Worm (Caenorhabditis elegans): ENCODE results near the gene eor-1.

eor-1 gene

DNA sequence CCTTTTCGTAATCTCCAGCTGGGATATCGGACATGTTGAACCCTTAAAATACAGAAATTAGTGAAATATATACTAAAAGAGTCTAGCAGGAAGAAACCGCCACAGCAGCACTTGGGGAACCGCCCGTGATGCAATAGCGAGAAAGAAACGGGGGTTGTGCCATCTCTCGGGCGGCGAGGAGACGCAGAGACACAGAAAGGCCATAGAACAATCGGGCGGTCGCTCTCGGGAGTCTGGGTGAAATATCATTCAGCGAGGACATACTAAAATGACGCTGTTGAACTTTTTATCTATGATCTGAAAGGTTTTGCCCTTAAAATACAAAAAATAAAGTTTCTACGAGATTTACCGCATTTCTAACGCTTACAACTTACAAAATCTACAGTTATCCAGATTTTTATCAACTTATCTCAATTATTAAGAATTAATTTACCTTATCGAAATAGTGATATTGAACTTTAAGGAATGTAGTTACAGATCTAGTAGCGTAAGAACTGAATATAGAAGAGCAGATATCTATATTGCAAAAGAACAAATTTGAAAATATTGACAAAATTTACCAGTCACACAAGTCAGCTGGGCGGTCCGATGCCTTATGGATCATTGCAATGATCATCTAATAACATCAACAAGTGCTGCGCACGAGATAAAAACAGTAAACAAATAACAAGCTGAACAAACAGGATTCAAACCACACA lies 50.4 kb downstream of the eor-1 start, which contains the start of gene cyc-2.1 (continued):
- TF ChIP-seq nhr-76 (tag; optimal IDR thresholded peaks at IDR 0.05) = no peak
- peak; percentile 63; the same call in 1 of the 2 replicates for TF ChIP-seq lin-1 (GFP tag; IDR thresholded peaks at IDR 0.05)
- peak in 1 of 2 experiments; percentile 8 for TF ChIP-seq unc-62 (GFP tag; optimal IDR thresholded peaks at IDR 0.05 in 1 of 2)
- no peak for TF ChIP-seq unc-62 (tag; optimal IDR thresholded peaks at IDR 0.05)
- TF ChIP-seq ceh-32 (tag; optimal IDR thresholded peaks at IDR 0.05; ENCODE audit: poor library complexity) = no peak
- peak; percentile 51; the same call in 1 of the 2 replicates for TF ChIP-seq hmg-1.1 (GFP tag; IDR thresholded peaks at IDR 0.05)
- peak; percentile 54; the same call in 1 of the 2 replicates for TF ChIP-seq madf-9 (GFP tag; conservative IDR thresholded peaks at IDR 0.05)
- peak; percentile 36 for TF ChIP-seq lin-13 (GFP tag; optimal IDR thresholded peaks at IDR 0.05)
- TF ChIP-seq ama-1 (optimal IDR thresholded peaks at IDR 0.05) = peak; percentile 78
- TF ChIP-seq dve-1 (tag; optimal IDR thresholded peaks at IDR 0.05; ENCODE audit: insufficient read depth) = peak; percentile 62
- peak; percentile 85 for TF ChIP-seq F49E8.2 (tag; optimal IDR thresholded peaks at IDR 0.05; ENCODE audit: borderline replicate concordance)
- TF ChIP-seq aha-1 (tag) = peak; percentile 92
- TF ChIP-seq pha-4 (GFP tag; IDR thresholded peaks at IDR 0.05) = peak; percentile 65; the same call in 1 of the 2 replicates
- no peak for TF ChIP-seq pha-4 (tag; optimal IDR thresholded peaks at IDR 0.05)
- peak; percentile 17 for TF ChIP-seq dpl-1 (GFP tag; optimal IDR thresholded peaks at IDR 0.05)
- peak; percentile 57 for TF ChIP-seq nhr-48 (tag; optimal IDR thresholded peaks at IDR 0.05)
- TF ChIP-seq jun-1 (tag; optimal IDR thresholded peaks at IDR 0.05) = peak; percentile 24
- peak; percentile 64 for TF ChIP-seq Y105C5A.15 (GFP tag; IDR thresholded peaks at IDR 0.05)
- TF ChIP-seq nhr-28 (tag; optimal IDR thresholded peaks at IDR 0.05) = peak; percentile 55
- TF ChIP-seq ZK337.2 (GFP tag; IDR thresholded peaks at IDR 0.05) = no peak

- TF ChIP-seq ZK546.5 (tag; optimal IDR thresholded peaks at IDR 0.05) (no peak), mdl-1 (tag; optimal IDR thresholded peaks at IDR 0.05) (no peak), egl-43 (GFP tag; IDR thresholded peaks at IDR 0.05) (no peak), duxl-1 (tag; optimal IDR thresholded peaks at IDR 0.05; ENCODE audit: poor library complexity) (no peak), hlh-30 (tag; optimal IDR thresholded peaks at IDR 0.05; ENCODE audit: insufficient read depth) (no peak), nhr-41 (GFP tag; IDR thresholded peaks at IDR 0.05) (no peak), aly-2 (tag; optimal IDR thresholded peaks at IDR 0.05) (no peak), ctbp-1 (GFP tag; IDR thresholded peaks at IDR 0.05) (0 out of 2 replicates have a peak, but pooled peaks have one; percentile 14), fos-1 (tag; optimal IDR thresholded peaks at IDR 0.05) (no peak), nhr-10 (tag; optimal IDR thresholded peaks at IDR 0.05) (no peak), ZK337.2 (GFP tag; IDR thresholded peaks at IDR 0.05) (no peak), lin-39 (tag; optimal IDR thresholded peaks at IDR 0.05) (no peak), hmg-1.1 (GFP tag; IDR thresholded peaks at IDR 0.05) (0 out of 2 replicates have a peak, but pooled peaks have one; percentile 27), ces-1 (GFP tag; optimal IDR thresholded peaks at IDR 0.05) (no peak), attf-4 (tag; optimal IDR thresholded peaks at IDR 0.05) (no peak), F49E8.2 (tag; optimal IDR thresholded peaks at IDR 0.05; ENCODE audit: borderline replicate concordance) (no peak), F26F4.8 (GFP tag; conservative IDR thresholded peaks at IDR 0.05) (no peak), dmd-8 (GFP tag; IDR thresholded peaks at IDR 0.05) (0 out of 2 replicates have a peak, but pooled peaks have one; percentile 15), T26A8.4 (GFP tag; IDR thresholded peaks at IDR 0.05) (no peak), pha-4 (GFP tag; IDR thresholded peaks at IDR 0.05) (no peak), pha-4 (tag; optimal IDR thresholded peaks at IDR 0.05) (no peak), lin-15B (tag; optimal IDR thresholded peaks at IDR 0.05) (no peak), lin-38 (GFP tag; IDR thresholded peaks at IDR 0.05) (peak; percentile 35; the same call in 1 of the 2 replicates), unc-39 (tag; optimal IDR thresholded peaks at IDR 0.05) (no peak), rbr-2 (tag; optimal IDR thresholded peaks at IDR 0.05) (no peak), php-3 (GFP tag; IDR thresholded peaks at IDR 0.05) (no peak), ztf-11 (tag; optimal IDR thresholded peaks at IDR 0.05) (no peak), ceh-44 (GFP tag; IDR thresholded peaks at IDR 0.05) (no peak), spr-3 (GFP tag; optimal IDR thresholded peaks at IDR 0.05) (no peak), spr-1 (tag; optimal IDR thresholded peaks at IDR 0.05) (no peak), dve-1 (tag; optimal IDR thresholded peaks at IDR 0.05; ENCODE audit: insufficient read depth) (peak; percentile 7), nhr-42 (GFP tag; IDR thresholded peaks at IDR 0.05) (no peak), ama-1 (optimal IDR thresholded peaks at IDR 0.05) (peak; percentile 86), mdt-29 (GFP tag; IDR thresholded peaks at IDR 0.05) (0 out of 2 replicates have a peak, but pooled peaks have one; percentile 26), zfp-3 (GFP tag; conservative IDR thresholded peaks at IDR 0.05) (peak; percentile 18; the same call in 1 of the 2 replicates), F37D6.2 (tag; optimal IDR thresholded peaks at IDR 0.05) (no peak)
These were observed 51.4 kb downstream of the eor-1 start, which contains the start of gene tctn-1 for ce11 chrIV:4747553-4747952. Gene tctn-1, minus strand, starts transcription at chrIV:4747832.

All from whole organism, L4 larva.